Worm (Caenorhabditis elegans) whole organism, late embryonic: ENCODE results near the gene casy-1.

Experiments used
- F13H6.1 ChIP-seq: sonication (generic microtip); optimal IDR thresholded peaks from 2 replicates; lab custom pipeline; 2016; ENCODE audit warnings: missing genetic modification characterization, missing compliant biosample characterization
- Y22D7AL.16 ChIP-seq: sonication (generic microtip); optimal IDR thresholded peaks from 2 replicates; lab custom pipeline; 2016; ENCODE audit warnings: missing genetic modification characterization, missing compliant biosample characterization
- ahr-1 ChIP-seq: sonication (generic microtip); optimal IDR thresholded peaks from 2 replicates; lab custom pipeline; 2016; ENCODE audit warnings: missing genetic modification characterization, missing compliant biosample characterization
- ceh-2 ChIP-seq: sonication (generic microtip); optimal IDR thresholded peaks from 2 replicates; lab custom pipeline; 2016; ENCODE audit warnings: missing genotype, missing genetic modification characterization, missing compliant biosample characterization
- ceh-24 ChIP-seq: sonication (generic microtip); optimal IDR thresholded peaks from 2 replicates; lab custom pipeline; 2016; ENCODE audit warnings: mild to moderate bottlenecking, missing genetic modification characterization, missing compliant biosample characterization
- ceh-34 ChIP-seq: sonication (generic microtip); optimal IDR thresholded peaks from 2 replicates; lab custom pipeline; 2016; ENCODE audit warnings: mild to moderate bottlenecking, missing genetic modification characterization, missing compliant biosample characterization
- ceh-45 ChIP-seq: fragments of 200-800 bp; sonication (Bioruptor generic); IDR thresholded peaks from 2 replicates; pipeline ENCODE4 v1.3.6; 2022; ENCODE audit warnings: missing genetic modification reagents, missing genetic modification characterization, missing compliant biosample characterization
- ceh-48 ChIP-seq: sonication (generic microtip); optimal IDR thresholded peaks from 2 replicates; lab custom pipeline; 2016; ENCODE audit warnings: missing genetic modification characterization, inconsistent platforms, missing compliant biosample characterization
- ceh-6 ChIP-seq: fragments of 200-800 bp; sonication (Bioruptor generic); optimal IDR thresholded peaks from 2 replicates; lab custom pipeline; 2018; ENCODE audit warnings: mild to moderate bottlenecking, missing genetic modification characterization, missing compliant biosample characterization
- elt-4 ChIP-seq: sonication (generic microtip); optimal IDR thresholded peaks from 2 replicates; lab custom pipeline; 2016; ENCODE audit warnings: missing genetic modification characterization, missing compliant biosample characterization
- hlh-13 ChIP-seq: fragments of 200-800 bp; sonication (Bioruptor generic); optimal IDR thresholded peaks from 2 replicates; lab custom pipeline; 2018; ENCODE audit warnings: mild to moderate bottlenecking, missing genetic modification characterization, missing compliant biosample characterization
- hlh-15 ChIP-seq: sonication (generic microtip); optimal IDR thresholded peaks from 2 replicates; lab custom pipeline; 2016; ENCODE audit warnings: missing genetic modification characterization, missing compliant biosample characterization
- hlh-30 ChIP-seq: sonication (generic microtip); optimal IDR thresholded peaks from 2 replicates; lab custom pipeline; 2017; ENCODE audit warnings: antibody characterized with exemption, missing genetic modification characterization, missing compliant biosample characterization; ENCODE audit not compliant: insufficient read depth
- lim-6 ChIP-seq: sonication (generic microtip); optimal IDR thresholded peaks from 2 replicates; lab custom pipeline; 2016; ENCODE audit warnings: missing genetic modification characterization, missing compliant biosample characterization
- nhr-232 ChIP-seq: sonication (generic microtip); optimal IDR thresholded peaks from 2 replicates; lab custom pipeline; 2016; ENCODE audit warnings: missing genetic modification characterization, missing compliant biosample characterization
- pros-1 ChIP-seq: fragments of 150-350 bp; optimal IDR thresholded peaks from 2 replicates; lab custom pipeline; 2014; ENCODE audit warnings: missing biosample characterization, missing genetic modification reagents, missing genetic modification characterization
- ref-2 ChIP-seq: sonication (generic microtip); optimal IDR thresholded peaks from 2 replicates; lab custom pipeline; 2016; ENCODE audit warnings: missing genetic modification characterization, missing compliant biosample characterization
- tbx-7 ChIP-seq: sonication (generic microtip); optimal IDR thresholded peaks from 2 replicates; lab custom pipeline; 2016; ENCODE audit warnings: missing genotype, missing genetic modification characterization, missing compliant biosample characterization
- unc-3 ChIP-seq, 2 experiments: fragments of 200-800 bp in 1 of 2; sonication (Bioruptor generic) in 1 of 2; sonication (generic microtip) in 1 of 2; conservative IDR thresholded peaks in 1 of 2; optimal IDR thresholded peaks in 1 of 2; 2 replicates each; pipeline versions ENCODE4 v1.3.6 to Lab custom; 2016 to 2022; ENCODE audit warnings: missing compliant biosample characterization in 2 of 2, missing genetic modification characterization in 2 of 2, missing genetic modification reagents in 1 of 2
- ztf-16 ChIP-seq: sonication (generic microtip); optimal IDR thresholded peaks from 2 replicates; lab custom pipeline; 2017; ENCODE audit warnings: missing genetic modification characterization, missing compliant biosample characterization

casy-1 gene

DNA sequence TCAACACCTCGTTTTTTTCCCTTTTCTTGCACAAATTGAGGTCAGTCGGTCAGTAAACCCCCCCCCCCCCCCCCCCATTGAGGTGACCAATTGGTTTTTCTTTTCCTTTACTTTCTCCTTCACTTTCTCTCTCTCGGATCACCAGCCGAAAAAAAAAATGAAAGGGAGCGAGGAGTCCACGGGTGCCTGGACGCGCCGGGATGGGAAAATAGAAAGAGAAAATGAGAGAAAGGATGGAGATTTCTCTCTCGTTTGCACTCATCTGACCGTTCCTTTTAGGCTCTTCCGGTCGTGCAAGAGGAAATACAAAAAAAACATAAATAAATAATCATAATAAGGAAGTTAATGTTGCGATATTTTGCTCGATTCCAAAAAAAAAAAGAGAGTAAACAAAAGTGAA, 57.4 kb downstream of the casy-1 start:
- TF ChIP-seq tbx-7 (tag; lab: Kevin White, UChicago) (no peak), ref-2 (tag; lab: Kevin White, UChicago) (no peak)

DNA sequence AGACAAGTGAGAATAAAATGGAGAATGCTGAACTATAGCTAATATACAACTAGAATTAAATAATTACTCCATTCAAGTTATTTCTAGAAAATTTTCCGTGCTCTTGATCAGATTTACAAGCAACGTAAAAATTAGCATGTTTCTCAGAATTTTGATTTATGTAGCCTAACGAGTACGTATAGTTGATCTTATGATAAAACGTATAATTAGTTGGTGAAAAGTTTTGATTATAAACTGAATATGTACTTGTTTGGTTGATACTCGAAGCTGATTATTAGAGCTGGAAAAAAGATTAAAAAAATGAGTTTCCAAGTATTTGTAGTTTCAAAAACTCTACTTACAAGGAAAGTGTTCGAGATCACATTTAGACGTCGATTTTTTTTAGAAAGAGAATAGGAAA, 60.0 kb downstream of the casy-1 start:
- TF ChIP-seq nhr-232 (no peak), hlh-30 (tag; lab: Kevin White, UChicago) (no peak), ceh-24 (tag; lab: Kevin White, UChicago) (no peak), elt-4 (tag; lab: Kevin White, UChicago) (no peak), Y22D7AL.16 (tag; lab: Kevin White, UChicago) (no peak), ztf-16 (tag; lab: Kevin White, UChicago) (no peak), ceh-48 (tag; lab: Kevin White, UChicago) (no peak), F13H6.1 (tag; lab: Kevin White, UChicago) (no peak), ceh-6 (GFP tag; lab: Kevin White, UChicago) (no peak), hlh-13 (GFP tag; lab: Kevin White, UChicago) (no peak)

DNA sequence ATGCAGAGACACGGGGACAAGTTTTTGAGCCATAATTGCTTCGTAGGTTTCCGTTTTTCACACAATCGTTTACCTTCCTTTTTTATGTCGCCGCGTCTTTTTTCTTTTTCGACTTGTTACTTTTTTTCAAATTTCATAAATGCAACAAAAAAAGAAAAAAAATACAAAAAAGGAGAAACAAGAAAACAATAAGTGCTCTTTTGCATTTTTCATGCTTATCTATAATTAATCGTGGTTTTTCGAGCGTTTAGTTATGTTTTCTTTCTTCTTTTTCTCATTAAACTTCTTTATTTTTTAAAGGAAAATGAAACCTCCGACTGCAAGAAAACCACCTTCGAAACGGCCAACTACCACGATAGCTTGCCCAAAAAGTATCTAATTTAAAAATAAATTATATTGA, 60.6 kb downstream of the casy-1 start, which contains the start of gene F59G1.4:
Gene F59G1.4, plus strand, starts transcription at position 301 of the 400 bp plus-strand sequence.
- TF ChIP-seq tbx-7 (tag; lab: Kevin White, UChicago), result no peak
- no peak for TF ChIP-seq ceh-45
- TF ChIP-seq ceh-48 (tag; lab: Kevin White, UChicago), result no peak
- no peak for TF ChIP-seq ceh-34 (tag; lab: Kevin White, UChicago)
- TF ChIP-seq hlh-15, result no peak
- TF ChIP-seq ahr-1, result no peak
- TF ChIP-seq pros-1, result no peak
- no peak for TF ChIP-seq ceh-2
- TF ChIP-seq lim-6 (tag; lab: Kevin White, UChicago), result no peak
- TF ChIP-seq unc-3 (GFP tag; conservative IDR thresholded peaks at IDR 0.05; lab: Robert Waterston, UW), result no peak
- no peak for TF ChIP-seq unc-3 (tag; optimal IDR thresholded peaks at IDR 0.05; lab: Kevin White, UChicago)
